Fruit fly (Drosophila melanogaster) whole organism, wandering third instar larva: ENCODE measurements around the gene CG12589.

Experiments
- Abd-B ChIP-seq: fragments of >200 bp; optimal IDR thresholded peaks from 2 replicates; lab custom pipeline; 2017; ENCODE audit warnings: missing biosample characterization, missing genetic modification characterization
- CG32264 ChIP-seq: fragments of 200-800 bp; sonication (Bioruptor generic); optimal IDR thresholded peaks from 2 replicates; lab custom pipeline; 2016; ENCODE audit warnings: missing biosample characterization, missing genetic modification characterization
- CG9705 ChIP-seq: fragments of 200-800 bp; sonication (Bioruptor generic); optimal IDR thresholded peaks from 2 replicates; lab custom pipeline; 2018; ENCODE audit warnings: missing biosample characterization, mild to moderate bottlenecking, missing genetic modification characterization
- Dfd ChIP-seq: fragments of >200 bp; optimal IDR thresholded peaks from 2 replicates; lab custom pipeline; 2017; ENCODE audit warnings: missing biosample characterization, missing genetic modification characterization
- Dif ChIP-seq: fragments of 200-275, 200-300 bp; sonication (Bioruptor generic); optimal IDR thresholded peaks from 2 replicates; lab custom pipeline; 2018; ENCODE audit warnings: missing biosample characterization, missing genetic modification characterization; ENCODE audit not compliant: partially characterized antibody
- GATAd ChIP-seq: sonication (Bioruptor generic); optimal IDR thresholded peaks from 2 replicates; lab custom pipeline; 2016; ENCODE audit warnings: missing biosample characterization, missing genetic modification characterization
- HLH106 ChIP-seq: fragments of 200-800 bp; optimal IDR thresholded peaks from 3 replicates; lab custom pipeline; 2019; ENCODE audit warnings: missing biosample characterization, mild to moderate bottlenecking, missing genetic modification characterization, moderate library complexity
- Hnf4 ChIP-seq: fragments of 200-800 bp; sonication (Bioruptor generic); optimal IDR thresholded peaks from 2 replicates; lab custom pipeline; 2016; ENCODE audit warnings: missing biosample characterization, mild to moderate bottlenecking, missing genetic modification characterization
- Hr78 ChIP-seq: fragments of >200 bp; optimal IDR thresholded peaks from 2 replicates; lab custom pipeline; 2017; ENCODE audit warnings: missing biosample characterization, missing genetic modification characterization
- Hr83 ChIP-seq: fragments of 200-300 bp; sonication (Bioruptor generic); optimal IDR thresholded peaks from 2 replicates; lab custom pipeline; 2016; ENCODE audit warnings: missing biosample characterization, mild to moderate bottlenecking, missing genetic modification characterization, moderate library complexity; ENCODE audit not compliant: poor library complexity, severe bottlenecking
- Jra ChIP-seq: sonication (Bioruptor generic); optimal IDR thresholded peaks from 2 replicates; lab custom pipeline; 2016; ENCODE audit warnings: missing biosample characterization, missing genetic modification characterization
- Myc ChIP-seq: fragments of >200 bp; optimal IDR thresholded peaks from 2 replicates; lab custom pipeline; 2017
- OdsH ChIP-seq: fragments of 200-800 bp; sonication (Bioruptor generic); optimal IDR thresholded peaks from 2 replicates; lab custom pipeline; 2016; ENCODE audit warnings: missing biosample characterization, mild to moderate bottlenecking, missing genetic modification characterization
- Rel ChIP-seq, 2 experiments: fragments of 200-800 bp; sonication (Bioruptor generic) in 1 of 2; optimal IDR thresholded peaks; 2 replicates in 1 of 2; 3 replicates in 1 of 2; lab custom pipeline; 2016 to 2019; ENCODE audit warnings: mild to moderate bottlenecking in 2 of 2, missing biosample characterization in 2 of 2, missing genetic modification characterization in 2 of 2, moderate library complexity in 1 of 2
- Vsx2 ChIP-seq: fragments of 200-300, 225-300 bp; sonication (Bioruptor generic); optimal IDR thresholded peaks from 2 replicates; lab custom pipeline; 2018; ENCODE audit warnings: missing biosample characterization, missing genetic modification characterization; ENCODE audit not compliant: partially characterized antibody
- brk ChIP-seq: fragments of 200-800 bp; sonication (Bioruptor generic); optimal IDR thresholded peaks from 2 replicates; lab custom pipeline; 2016; ENCODE audit warnings: missing biosample characterization, mild to moderate bottlenecking, missing genetic modification characterization
- dmrt93B ChIP-seq: fragments of 200-800 bp; sonication (Bioruptor generic); optimal IDR thresholded peaks from 2 replicates; lab custom pipeline; 2018; ENCODE audit warnings: missing biosample characterization, mild to moderate bottlenecking, missing genetic modification characterization
- dsf ChIP-seq: sonication (Bioruptor generic); optimal IDR thresholded peaks from 2 replicates; lab custom pipeline; 2016; ENCODE audit warnings: missing biosample characterization, missing genetic modification characterization, borderline replicate concordance
- ey ChIP-seq: fragments of 200-800 bp; sonication (Bioruptor generic); optimal IDR thresholded peaks from 2 replicates; lab custom pipeline; 2016; ENCODE audit warnings: missing biosample characterization, missing genetic modification characterization
- foxo ChIP-seq, 2 experiments: fragments of 200-800 bp; sonication (Bioruptor generic); optimal IDR thresholded peaks; 2 replicates in 1 of 2; 3 replicates in 1 of 2; lab custom pipeline; 2016 to 2017; ENCODE audit warnings: missing biosample characterization in 2 of 2, missing genetic modification characterization in 2 of 2
- fru ChIP-seq: fragments of 200-800 bp; sonication (Bioruptor generic); optimal IDR thresholded peaks from 3 replicates; lab custom pipeline; 2016; ENCODE audit warnings: missing biosample characterization, mild to moderate bottlenecking, missing genetic modification characterization
- h ChIP-seq: fragments of 200-800 bp; sonication (Bioruptor generic); optimal IDR thresholded peaks from 3 replicates; lab custom pipeline; 2016; ENCODE audit warnings: missing biosample characterization, mild to moderate bottlenecking, missing genetic modification characterization
- jim ChIP-seq: fragments of 175-275, 200-325 bp; sonication (Bioruptor generic); optimal IDR thresholded peaks from 2 replicates; lab custom pipeline; 2016; ENCODE audit warnings: missing biosample characterization, mild to moderate bottlenecking, missing genetic modification characterization
- pan ChIP-seq: fragments of >200 bp; optimal IDR thresholded peaks from 2 replicates; lab custom pipeline; 2017
- psq ChIP-seq: fragments of 200-800 bp; sonication (Bioruptor generic); optimal IDR thresholded peaks from 3 replicates; lab custom pipeline; 2017; ENCODE audit warnings: missing biosample characterization, mild to moderate bottlenecking, missing genetic modification characterization, moderate library complexity
- rgr ChIP-seq: fragments of 200-800 bp; sonication (Bioruptor generic); optimal IDR thresholded peaks from 3 replicates; lab custom pipeline; 2016; ENCODE audit warnings: missing biosample characterization, mild to moderate bottlenecking, missing genetic modification characterization
- sage ChIP-seq: fragments of 200-800 bp; sonication (Bioruptor generic); optimal IDR thresholded peaks from 2 replicates; lab custom pipeline; 2016; ENCODE audit warnings: missing biosample characterization, mild to moderate bottlenecking, missing genetic modification characterization
- tai ChIP-seq: sonication (Bioruptor generic); optimal IDR thresholded peaks from 2 replicates; lab custom pipeline; 2016; ENCODE audit warnings: missing biosample characterization, missing genetic modification characterization
- usp ChIP-seq: fragments of >200 bp; optimal IDR thresholded peaks from 2 replicates; lab custom pipeline; 2017; ENCODE audit warnings: missing biosample characterization, missing genetic modification characterization

The CG12589 gene

DNA sequence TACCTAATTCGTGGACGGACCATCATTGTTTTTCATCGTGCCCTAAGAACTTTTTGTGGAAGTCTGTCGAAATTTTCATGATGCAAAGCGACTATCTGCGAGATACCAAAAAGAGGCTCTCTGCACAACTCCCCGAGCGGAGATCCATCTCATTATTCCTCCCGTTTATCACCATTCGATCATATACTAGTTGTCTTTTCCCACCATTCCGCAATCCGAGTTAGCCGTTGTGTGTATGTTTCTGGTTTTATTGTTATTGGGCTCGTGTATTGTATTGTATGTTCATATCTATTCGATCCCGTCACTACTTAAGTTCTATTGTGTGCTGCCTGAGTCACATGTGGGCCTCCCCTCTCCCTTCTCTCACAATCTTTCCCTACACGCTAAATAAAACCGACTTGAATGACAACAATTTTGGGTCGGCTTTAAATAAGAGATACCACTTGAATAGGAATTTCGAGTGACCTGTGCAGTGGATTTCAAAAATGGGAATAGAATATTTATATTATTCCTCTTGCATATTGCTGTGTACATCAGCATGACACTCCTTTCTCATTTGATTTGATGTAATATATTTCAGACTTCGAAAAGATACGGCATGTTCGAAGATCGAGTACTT lies 40.8 kb downstream of the CG12589 start:
- TF ChIP-seq foxo (GFP tag; optimal IDR thresholded peaks at IDR 0.05; lab: Kevin White, UChicago) = no peak
- TF ChIP-seq tai (GFP tag; lab: Kevin White, UChicago) = no peak
- TF ChIP-seq Abd-B (GFP tag; lab: Kevin White, UChicago) = no peak
- no peak for TF ChIP-seq CG9705 (GFP tag; lab: Kevin White, UChicago)
- no peak for TF ChIP-seq brk (GFP tag; lab: Kevin White, UChicago)
- TF ChIP-seq Hnf4 (GFP tag; lab: Kevin White, UChicago) = no peak
- TF ChIP-seq Jra (GFP tag; lab: Kevin White, UChicago) = no peak
- no peak for TF ChIP-seq Rel (GFP tag; optimal IDR thresholded peaks at IDR 0.05; lab: Kevin White, UChicago)
- no peak for TF ChIP-seq Rel (tag; optimal IDR thresholded peaks at IDR 0.05; lab: Kevin White, UChicago)
- no peak for TF ChIP-seq jim (GFP tag; lab: Kevin White, UChicago)
- no peak for TF ChIP-seq CG32264 (GFP tag; lab: Kevin White, UChicago)
- no peak for TF ChIP-seq ey (GFP tag; lab: Kevin White, UChicago)
- TF ChIP-seq OdsH (GFP tag; lab: Kevin White, UChicago) = no peak
- TF ChIP-seq Dfd (GFP tag; lab: Kevin White, UChicago) = no peak
- no peak for TF ChIP-seq fru (GFP tag; lab: Kevin White, UChicago)
- TF ChIP-seq Dif (GFP tag; lab: Kevin White, UChicago) = no peak
- no peak for TF ChIP-seq dmrt93B (GFP tag; lab: Kevin White, UChicago)
- TF ChIP-seq HLH106 (tag; lab: Kevin White, UChicago) = no peak

DNA sequence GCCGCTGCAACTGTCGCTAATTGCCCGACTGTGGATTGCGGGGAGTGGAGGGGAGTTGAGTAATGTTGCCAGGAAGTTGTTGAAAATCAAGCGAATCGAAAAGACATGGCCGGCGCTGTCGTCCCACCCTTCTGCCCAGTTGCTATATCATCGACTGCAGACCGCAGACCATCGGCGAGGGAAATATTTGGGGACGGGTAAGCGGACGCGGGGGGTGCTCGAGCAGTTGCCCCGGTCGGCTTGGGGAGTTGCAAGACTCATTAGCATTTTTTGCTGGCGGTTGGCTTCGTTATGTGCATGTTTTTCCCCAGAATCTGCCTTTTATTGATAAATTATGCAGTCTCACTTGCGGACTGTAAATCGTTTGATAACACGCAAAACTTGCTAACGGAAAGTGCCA lies 41.6 kb downstream of the CG12589 start:
- no peak for TF ChIP-seq h (GFP tag; lab: Kevin White, UChicago)
- TF ChIP-seq fru (GFP tag; lab: Kevin White, UChicago) = peak; percentile 30
- no peak for TF ChIP-seq pan (lab: Kevin White, UChicago)
- peak; percentile 33 for TF ChIP-seq Hr83
- TF ChIP-seq Rel (GFP tag; optimal IDR thresholded peaks at IDR 0.05; lab: Kevin White, UChicago) = no peak
- TF ChIP-seq Rel (tag; optimal IDR thresholded peaks at IDR 0.05; lab: Kevin White, UChicago) = peak; percentile 54
- peak; percentile 35 for TF ChIP-seq Vsx2

DNA sequence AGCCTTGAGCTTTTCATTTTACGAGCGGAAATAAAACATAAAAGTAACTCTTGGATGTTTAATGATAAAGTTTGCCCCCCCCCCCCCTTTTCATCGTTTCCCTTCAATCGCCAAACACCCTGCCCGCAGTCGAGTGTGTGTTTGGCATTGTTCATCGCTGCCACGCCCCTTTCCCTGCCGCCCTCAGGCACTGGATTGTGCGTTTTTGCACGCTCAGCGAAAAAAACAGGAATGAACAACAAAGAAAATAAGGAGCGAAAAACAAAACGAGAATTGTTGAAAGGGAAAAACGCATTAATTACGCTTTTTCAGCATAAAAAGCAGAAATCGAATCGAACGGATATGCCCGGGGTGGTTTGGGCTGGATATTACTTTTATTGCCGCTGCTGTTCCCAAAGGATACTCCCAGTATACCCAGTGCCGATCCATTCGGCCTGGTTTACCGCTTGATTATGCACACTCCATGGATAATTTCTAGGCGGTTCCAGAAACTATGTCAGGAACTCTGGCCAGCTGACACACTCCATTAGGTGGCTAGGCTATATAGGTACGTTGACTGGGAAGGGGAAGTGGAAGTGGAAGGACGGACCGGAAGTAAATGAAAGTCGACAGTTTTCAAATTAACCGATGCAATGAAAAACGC lies 42.7 kb downstream of the CG12589 start:
- TF ChIP-seq Vsx2 = peak; percentile 15
- no peak for TF ChIP-seq HLH106 (tag; lab: Kevin White, UChicago)
- TF ChIP-seq sage (GFP tag; lab: Kevin White, UChicago) = no peak
- TF ChIP-seq psq (GFP tag; lab: Kevin White, UChicago) = peak; percentile 10
- TF ChIP-seq GATAd = no peak
- no peak for TF ChIP-seq Jra (GFP tag; lab: Kevin White, UChicago)
- no peak for TF ChIP-seq Dfd (GFP tag; lab: Kevin White, UChicago)
- TF ChIP-seq, all 38 proteins: peak for 2

- TF ChIP-seq CG32264 (GFP tag; lab: Kevin White, UChicago) (no peak), dsf (no peak), dmrt93B (GFP tag; lab: Kevin White, UChicago) (no peak), HLH106 (tag; lab: Kevin White, UChicago) (peak; percentile 29), jim (GFP tag; lab: Kevin White, UChicago) (no peak), fru (GFP tag; lab: Kevin White, UChicago) (peak; percentile 45), usp (GFP tag; lab: Kevin White, UChicago) (no peak), Jra (GFP tag; lab: Kevin White, UChicago) (no peak), h (GFP tag; lab: Kevin White, UChicago) (peak; percentile 51), OdsH (GFP tag; lab: Kevin White, UChicago) (peak; percentile 10), foxo (GFP tag; optimal IDR thresholded peaks at IDR 0.05; lab: Kevin White, UChicago) (peak in 1 of 2 experiments; percentile 49), ey (GFP tag; lab: Kevin White, UChicago) (no peak), rgr (GFP tag; lab: Kevin White, UChicago) (peak; percentile 44), Hr78 (GFP tag; lab: Kevin White, UChicago) (no peak), Myc (lab: Kevin White, UChicago) (no peak), psq (GFP tag; lab: Kevin White, UChicago) (no peak), Dfd (GFP tag; lab: Kevin White, UChicago) (no peak), Dif (GFP tag; lab: Kevin White, UChicago) (no peak), Abd-B (GFP tag; lab: Kevin White, UChicago) (no peak), Rel (GFP tag; optimal IDR thresholded peaks at IDR 0.05; lab: Kevin White, UChicago) (no peak), Rel (tag; optimal IDR thresholded peaks at IDR 0.05; lab: Kevin White, UChicago) (no peak), tai (GFP tag; lab: Kevin White, UChicago) (no peak)
Observed at dm6 chr3R:5095137-5095802, 43.5 kb downstream of the CG12589 start.
